Worm (Caenorhabditis elegans) whole organism, L1 larva: Measurements from ENCODE around the gene ttr-30.
A peak's percentile ranks its signal among the peaks of the same experiment; 100 is the strongest.

Source experiments
- ceh-63 ChIP-seq: fragments of 200-800 bp; sonication (Bioruptor generic); optimal IDR thresholded peaks from 2 replicates; lab custom pipeline; 2018; ENCODE audit warnings: mild to moderate bottlenecking, missing genetic modification characterization, missing compliant biosample characterization
- ceh-82 ChIP-seq, 3 experiments: fragments of 150-350 bp in 1 of 3; sonication (generic microtip) in 2 of 3; optimal IDR thresholded peaks; 2 replicates each; lab custom pipeline; 2014 to 2017; ENCODE audit warnings: missing biosample characterization in 3 of 3, missing genetic modification characterization in 3 of 3
- elt-3 ChIP-seq, 6 experiments: fragments of 150-350 bp in 1 of 6; sonication (generic microtip); optimal IDR thresholded peaks; 2 replicates each; lab custom pipeline; 2017 to 2018; ENCODE audit warnings: missing biosample characterization in 6 of 6, missing genetic modification characterization in 6 of 6, inconsistent platforms in 1 of 6
- skn-1 ChIP-seq: fragments of 150-350 bp; optimal IDR thresholded peaks from 2 replicates; lab custom pipeline; 2014; ENCODE audit warnings: missing biosample characterization, missing genetic modification characterization
- snpc-4 ChIP-seq: fragments of 150-350 bp; optimal IDR thresholded peaks from 2 replicates; lab custom pipeline; 2014; ENCODE audit warnings: missing biosample characterization, missing genetic modification characterization
- unc-62 ChIP-seq: fragments of 150-350 bp; optimal IDR thresholded peaks from 2 replicates; lab custom pipeline; 2014; ENCODE audit warnings: missing biosample characterization, missing genetic modification reagents, missing genetic modification characterization

- peak in 1 of 6 experiments; percentile 64 for TF ChIP-seq elt-3 (tag; optimal IDR thresholded peaks at IDR 0.05; lab: Kevin White, UChicago)
- no peak for TF ChIP-seq snpc-4 (tag; lab: Kevin White, UChicago)
- no peak for TF ChIP-seq ceh-82 (tag; optimal IDR thresholded peaks at IDR 0.05; lab: Kevin White, UChicago)
- no peak for TF ChIP-seq unc-62
- TF ChIP-seq skn-1, result no peak
- TF ChIP-seq ceh-63 (GFP tag; lab: Kevin White, UChicago), result no peak
Observed at ce11 chrX:7330685-7331196, at the start of gene ttr-30.
